Worm (Caenorhabditis elegans) whole organism, late embryonic: Measurements from ENCODE around the gene mep-1.

Source experiments
- C08G9.2 ChIP-seq: sonication (generic microtip); optimal IDR thresholded peaks from 2 replicates; lab custom pipeline; 2016; ENCODE audit warnings: mild to moderate bottlenecking, missing genetic modification characterization, moderate library complexity, missing compliant biosample characterization
- F13H6.1 ChIP-seq: sonication (generic microtip); optimal IDR thresholded peaks from 2 replicates; lab custom pipeline; 2016; ENCODE audit warnings: missing genetic modification characterization, missing compliant biosample characterization
- K02D7.2 ChIP-seq: sonication (generic microtip); optimal IDR thresholded peaks from 2 replicates; lab custom pipeline; 2017; ENCODE audit warnings: mild to moderate bottlenecking, missing genetic modification characterization, missing compliant biosample characterization
- Y22D7AL.16 ChIP-seq: sonication (generic microtip); optimal IDR thresholded peaks from 2 replicates; lab custom pipeline; 2016; ENCODE audit warnings: missing genetic modification characterization, missing compliant biosample characterization
- ama-1 ChIP-seq: fragments of 150-350 bp; optimal IDR thresholded peaks from 2 replicates; lab custom pipeline; 2014
- ceh-18 ChIP-seq: sonication (generic microtip); optimal IDR thresholded peaks from 2 replicates; lab custom pipeline; 2016; ENCODE audit warnings: missing genetic modification characterization, missing compliant biosample characterization
- ceh-19 ChIP-seq: fragments of 200-800 bp; sonication (Bioruptor generic); optimal IDR thresholded peaks from 2 replicates; lab custom pipeline; 2018; ENCODE audit warnings: mild to moderate bottlenecking, missing genetic modification characterization, missing compliant biosample characterization
- ceh-22 ChIP-seq: sonication (generic microtip); optimal IDR thresholded peaks from 2 replicates; lab custom pipeline; 2017; ENCODE audit warnings: missing biosample characterization, missing genetic modification characterization
- ceh-34 ChIP-seq: sonication (generic microtip); optimal IDR thresholded peaks from 2 replicates; lab custom pipeline; 2016; ENCODE audit warnings: mild to moderate bottlenecking, missing genetic modification characterization, missing compliant biosample characterization
- elt-2 ChIP-seq: sonication (generic microtip); optimal IDR thresholded peaks from 2 replicates; lab custom pipeline; 2016; ENCODE audit warnings: missing genetic modification reagents, missing genetic modification characterization, missing compliant biosample characterization
- elt-4 ChIP-seq: sonication (generic microtip); optimal IDR thresholded peaks from 2 replicates; lab custom pipeline; 2016; ENCODE audit warnings: missing genetic modification characterization, missing compliant biosample characterization
- fax-1 ChIP-seq: sonication (generic microtip); optimal IDR thresholded peaks from 2 replicates; lab custom pipeline; 2016; ENCODE audit warnings: missing genotype, missing genetic modification characterization, missing compliant biosample characterization
- fkh-10 ChIP-seq: fragments of 150-350 bp; optimal IDR thresholded peaks from 2 replicates; lab custom pipeline; 2014; ENCODE audit warnings: missing biosample characterization, missing genetic modification reagents, missing genetic modification characterization
- gmeb-2 ChIP-seq: sonication (generic microtip); optimal IDR thresholded peaks from 2 replicates; lab custom pipeline; 2016; ENCODE audit warnings: missing genetic modification characterization, inconsistent platforms, missing compliant biosample characterization
- hlh-15 ChIP-seq: sonication (generic microtip); optimal IDR thresholded peaks from 2 replicates; lab custom pipeline; 2016; ENCODE audit warnings: missing genetic modification characterization, missing compliant biosample characterization
- hlh-30 ChIP-seq: sonication (generic microtip); optimal IDR thresholded peaks from 2 replicates; lab custom pipeline; 2017; ENCODE audit warnings: antibody characterized with exemption, missing genetic modification characterization, missing compliant biosample characterization; ENCODE audit not compliant: insufficient read depth
- hlh-8 ChIP-seq: sonication (generic microtip); optimal IDR thresholded peaks from 2 replicates; lab custom pipeline; 2016; ENCODE audit warnings: missing genotype, missing genetic modification characterization, missing compliant biosample characterization
- nfya-1 ChIP-seq: sonication (generic microtip); optimal IDR thresholded peaks from 2 replicates; lab custom pipeline; 2017; ENCODE audit warnings: missing genetic modification characterization, mild to moderate bottlenecking, missing compliant biosample characterization, antibody characterized with exemption, moderate library complexity
- nhr-11 ChIP-seq: fragments of 150-350 bp; optimal IDR thresholded peaks from 2 replicates; lab custom pipeline; 2014; ENCODE audit warnings: missing biosample characterization, missing genetic modification characterization
- nhr-232 ChIP-seq: sonication (generic microtip); optimal IDR thresholded peaks from 2 replicates; lab custom pipeline; 2016; ENCODE audit warnings: missing genetic modification characterization, missing compliant biosample characterization
- npax-4 ChIP-seq: sonication (generic microtip); optimal IDR thresholded peaks from 2 replicates; lab custom pipeline; 2016; ENCODE audit warnings: missing genetic modification characterization, missing compliant biosample characterization
- pax-1 ChIP-seq: fragments of 150-350 bp; optimal IDR thresholded peaks from 2 replicates; lab custom pipeline; 2014; ENCODE audit warnings: missing biosample characterization, missing genetic modification characterization
- pha-2 ChIP-seq: sonication (generic microtip); optimal IDR thresholded peaks from 2 replicates; lab custom pipeline; 2017; ENCODE audit warnings: mild to moderate bottlenecking, missing genetic modification characterization, missing compliant biosample characterization
- pros-1 ChIP-seq: fragments of 150-350 bp; optimal IDR thresholded peaks from 2 replicates; lab custom pipeline; 2014; ENCODE audit warnings: missing biosample characterization, missing genetic modification reagents, missing genetic modification characterization
- ref-2 ChIP-seq: sonication (generic microtip); optimal IDR thresholded peaks from 2 replicates; lab custom pipeline; 2016; ENCODE audit warnings: missing genetic modification characterization, missing compliant biosample characterization
- sdc-2 ChIP-seq: sonication (generic microtip); optimal IDR thresholded peaks from 2 replicates; lab custom pipeline; 2016; ENCODE audit warnings: missing genotype, missing genetic modification characterization, missing compliant biosample characterization
- syd-9 ChIP-seq: sonication (generic microtip); optimal IDR thresholded peaks from 2 replicates; lab custom pipeline; 2016; ENCODE audit warnings: mild to moderate bottlenecking, missing genetic modification characterization, moderate library complexity, missing compliant biosample characterization
- tbx-2 ChIP-seq: sonication (generic microtip); optimal IDR thresholded peaks from 2 replicates; lab custom pipeline; 2016; ENCODE audit warnings: missing genetic modification characterization, missing compliant biosample characterization
- tbx-7 ChIP-seq: sonication (generic microtip); optimal IDR thresholded peaks from 2 replicates; lab custom pipeline; 2016; ENCODE audit warnings: missing genotype, missing genetic modification characterization, missing compliant biosample characterization
- ttx-3 ChIP-seq: sonication (generic microtip); optimal IDR thresholded peaks from 2 replicates; lab custom pipeline; 2016; ENCODE audit warnings: missing genetic modification reagents, missing genetic modification characterization, missing compliant biosample characterization
- unc-3 ChIP-seq, 2 experiments: fragments of 200-800 bp in 1 of 2; sonication (Bioruptor generic) in 1 of 2; sonication (generic microtip) in 1 of 2; conservative IDR thresholded peaks in 1 of 2; optimal IDR thresholded peaks in 1 of 2; 2 replicates each; pipeline versions ENCODE4 v1.3.6 to Lab custom; 2016 to 2022; ENCODE audit warnings: missing compliant biosample characterization in 2 of 2, missing genetic modification characterization in 2 of 2, missing genetic modification reagents in 1 of 2
- unc-42 ChIP-seq: sonication (generic microtip); optimal IDR thresholded peaks from 2 replicates; lab custom pipeline; 2016; ENCODE audit warnings: missing genotype, missing genetic modification characterization, missing compliant biosample characterization
- unc-55 ChIP-seq: sonication (generic microtip); optimal IDR thresholded peaks from 2 replicates; lab custom pipeline; 2017; ENCODE audit warnings: missing biosample characterization, missing genetic modification reagents, missing genetic modification characterization
- ztf-16 ChIP-seq: sonication (generic microtip); optimal IDR thresholded peaks from 2 replicates; lab custom pipeline; 2017; ENCODE audit warnings: missing genetic modification characterization, missing compliant biosample characterization

Gene mep-1

ce11 chrIV:11486859-11487258, 37.6 kb upstream of the mep-1 start:
- TF ChIP-seq ceh-18, result peak; percentile 1
- no peak for TF ChIP-seq fkh-10 (GFP tag; lab: Kevin White, UChicago)

DNA sequence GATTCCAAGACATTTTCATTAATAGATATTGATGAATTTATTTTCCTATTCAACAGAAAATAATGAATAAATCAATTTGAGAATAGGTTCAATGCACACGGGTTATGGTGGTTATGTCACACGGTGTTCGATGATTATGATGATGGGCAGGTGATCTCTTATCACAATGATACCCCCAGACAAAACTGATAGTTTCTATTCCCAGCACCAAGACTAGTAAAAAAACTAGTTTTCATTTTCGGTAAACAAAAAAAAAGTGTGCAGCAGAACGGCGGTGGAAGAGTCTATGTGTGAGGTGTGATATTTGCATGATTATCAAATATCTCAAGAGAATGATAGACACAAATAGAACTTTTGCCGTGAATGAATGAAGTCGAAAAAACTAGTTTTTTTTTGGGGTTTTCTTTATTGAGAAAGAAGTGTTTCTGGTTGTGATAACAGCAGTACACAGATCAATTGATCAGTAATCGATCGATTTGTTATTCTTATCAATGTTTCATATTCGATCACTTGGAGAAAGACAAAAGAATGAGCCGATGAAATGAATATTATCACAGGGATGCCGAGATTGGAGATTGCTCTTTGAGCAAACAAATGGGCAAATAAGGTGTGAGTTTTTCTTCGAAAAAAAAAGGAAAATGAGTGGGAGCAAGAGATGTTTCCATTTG, 36.4 kb upstream of the mep-1 start:
- TF ChIP-seq elt-2 (tag; lab: Kevin White, UChicago) (peak; percentile 46), sdc-2 (no peak)

ce11 chrIV:11489077-11489476, 35.4 kb upstream of the mep-1 start:
- TF ChIP-seq unc-55 (GFP tag; lab: Kevin White, UChicago), result no peak
- no peak for TF ChIP-seq pros-1 (tag; lab: Kevin White, UChicago)
- TF ChIP-seq ref-2 (tag; lab: Kevin White, UChicago), result no peak

DNA sequence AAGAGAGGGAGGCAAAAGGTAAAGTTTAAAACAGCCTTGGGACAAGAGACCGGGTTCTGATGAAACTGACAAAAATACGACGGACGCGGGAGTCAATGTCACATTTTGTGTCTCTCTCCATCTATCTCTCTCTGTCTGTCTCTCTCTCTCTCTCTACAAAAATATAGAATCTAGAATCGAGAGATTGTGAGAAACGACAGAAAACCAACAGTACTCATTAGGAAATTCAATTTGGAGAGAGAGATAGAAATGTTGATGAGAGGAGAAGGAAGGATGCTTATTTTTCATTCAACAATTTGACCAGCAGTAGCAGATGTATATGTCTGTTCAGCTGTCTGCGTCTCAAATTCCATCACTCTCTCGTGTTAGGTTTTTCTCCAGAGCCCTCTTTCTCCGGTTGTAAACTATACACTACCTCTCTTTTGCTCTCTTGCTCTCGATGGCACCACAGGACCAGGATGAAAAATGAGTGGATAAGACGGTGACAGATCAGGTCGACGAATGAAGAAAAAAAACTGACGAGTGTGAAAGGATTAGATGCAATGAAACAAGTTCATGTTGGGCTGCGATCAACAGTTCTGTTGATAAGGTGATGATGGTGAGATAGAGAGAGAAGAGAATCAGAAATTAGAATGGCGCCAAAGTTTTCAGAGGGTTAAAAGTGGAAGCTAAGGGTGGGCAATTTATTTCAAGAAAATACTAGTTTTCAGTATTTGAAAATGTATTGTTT, 34.7 kb upstream of the mep-1 start:
- TF ChIP-seq F13H6.1 (no peak), hlh-8 (tag; lab: Kevin White, UChicago) (peak; percentile 20), tbx-7 (no peak), ceh-19 (no peak), tbx-2 (tag; lab: Kevin White, UChicago) (peak; percentile 7), ceh-22 (no peak), nfya-1 (tag; lab: Kevin White, UChicago) (peak; percentile 25), npax-4 (no peak), ceh-18 (peak; percentile 86)

DNA sequence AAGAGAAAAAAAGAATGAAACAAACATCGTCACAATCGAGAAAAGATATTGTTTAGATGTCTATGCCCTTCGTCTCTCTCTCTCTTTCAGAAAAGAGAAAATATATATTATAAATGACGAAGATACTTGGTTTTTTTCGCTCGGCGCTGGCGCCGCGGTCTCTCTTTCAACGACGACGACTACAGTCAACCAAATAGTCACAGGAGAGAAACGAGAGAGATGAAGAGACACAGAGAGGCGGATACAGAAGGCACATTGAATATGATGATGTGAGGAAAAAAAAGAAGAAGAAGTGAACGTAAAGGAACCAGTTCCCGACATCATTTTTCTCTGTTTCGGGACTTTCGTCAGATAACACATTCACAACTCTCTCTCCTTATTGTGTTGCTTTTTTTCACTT, 33.0 kb upstream of the mep-1 start:
- no peak for TF ChIP-seq pha-2
- TF ChIP-seq ama-1 (lab: Kevin White, UChicago), result no peak

- TF ChIP-seq ttx-3 (tag; lab: Kevin White, UChicago) (no peak), elt-4 (tag; lab: Kevin White, UChicago) (no peak), gmeb-2 (tag; lab: Kevin White, UChicago) (no peak), unc-55 (GFP tag; lab: Kevin White, UChicago) (no peak), pros-1 (tag; lab: Kevin White, UChicago) (no peak), syd-9 (tag; lab: Kevin White, UChicago) (no peak), ceh-19 (no peak), K02D7.2 (tag; lab: Kevin White, UChicago) (no peak), nhr-232 (tag; lab: Kevin White, UChicago) (no peak), ref-2 (tag; lab: Kevin White, UChicago) (no peak), npax-4 (no peak), unc-42 (tag; lab: Kevin White, UChicago) (no peak)
Observed at ce11 chrIV:11492345-11492744, 32.1 kb upstream of the mep-1 start.

ce11 chrIV:11493899-11494298, 30.5 kb upstream of the mep-1 start:
- TF ChIP-seq ceh-34 (no peak), pha-2 (no peak), Y22D7AL.16 (tag; lab: Kevin White, UChicago) (no peak), hlh-30 (tag; lab: Kevin White, UChicago) (no peak), ztf-16 (tag; lab: Kevin White, UChicago) (no peak), hlh-15 (no peak), ama-1 (lab: Kevin White, UChicago) (no peak), fax-1 (tag; lab: Kevin White, UChicago) (no peak), C08G9.2 (tag; lab: Kevin White, UChicago) (no peak), unc-3 (GFP tag; conservative IDR thresholded peaks at IDR 0.05; lab: Robert Waterston, UW) (no peak), unc-3 (tag; optimal IDR thresholded peaks at IDR 0.05; lab: Kevin White, UChicago) (no peak), nhr-11 (tag; lab: Kevin White, UChicago) (no peak), pax-1 (no peak)
